Worm (Caenorhabditis elegans): ENCODE results near the gene ddn-3.

- no peak for TF ChIP-seq lin-39 (tag; optimal IDR thresholded peaks at IDR 0.05)
- no peak for TF ChIP-seq skn-1 (tag; optimal IDR thresholded peaks at IDR 0.05)
- TF ChIP-seq nhr-12 (tag; optimal IDR thresholded peaks at IDR 0.05): no peak
- no peak for TF ChIP-seq unc-55 (GFP tag; optimal IDR thresholded peaks at IDR 0.05)
- TF ChIP-seq alr-1 (tag; optimal IDR thresholded peaks at IDR 0.05): no peak
Observed at ce11 chrV:14299569-14300064, 11.4 kb downstream of the ddn-3 start, which contains the start of the genes spig-3 and F14D7.12.

All from whole organism, L2 larva.